Worm (Caenorhabditis elegans) whole organism, young adult: ENCODE results near the gene C31E10.5.
A peak's percentile ranks its signal among the peaks of the same experiment; 100 is the strongest.

Source experiments
- B0019.2 ChIP-seq: fragments of 200-800 bp; sonication (Bioruptor generic); conservative IDR thresholded peaks from 2 replicates; pipeline ENCODE4 v1.3.6; 2022; ENCODE audit warnings: missing genetic modification reagents, missing genetic modification characterization, missing compliant biosample characterization
- B0035.1 ChIP-seq: sonication (generic microtip); optimal IDR thresholded peaks from 2 replicates; lab custom pipeline; 2016; ENCODE audit warnings: missing genetic modification characterization, mild to moderate bottlenecking, missing compliant biosample characterization, missing genotype, missing genetic modification reagents
- B0261.1 ChIP-seq: sonication (generic microtip); optimal IDR thresholded peaks from 2 replicates; lab custom pipeline; 2016; ENCODE audit warnings: mild to moderate bottlenecking, missing genetic modification characterization, moderate library complexity, missing compliant biosample characterization
- B0336.3 ChIP-seq: fragments of 200-800 bp; sonication (Bioruptor generic); IDR thresholded peaks from 2 replicates; pipeline ENCODE4 v1.3.6; 2022; ENCODE audit warnings: missing genetic modification characterization, missing compliant biosample characterization
- C06A6.2 ChIP-seq: fragments of 200-800 bp; sonication (Bioruptor generic); conservative IDR thresholded peaks from 2 replicates; pipeline ENCODE4 v1.3.6; 2022; ENCODE audit warnings: missing genetic modification characterization, missing compliant biosample characterization
- F22D6.2 ChIP-seq: sonication (generic microtip); optimal IDR thresholded peaks from 2 replicates; lab custom pipeline; 2016; ENCODE audit warnings: mild to moderate bottlenecking, missing genetic modification characterization, missing compliant biosample characterization
- F39B2.1 ChIP-seq: fragments of 200-800 bp; sonication (Bioruptor generic); IDR thresholded peaks from 2 replicates; pipeline ENCODE4 v1.3.6; 2022; ENCODE audit warnings: missing genetic modification reagents, missing genetic modification characterization, missing compliant biosample characterization
- F49E8.2 ChIP-seq: sonication (generic microtip); optimal IDR thresholded peaks from 3 replicates; lab custom pipeline; 2017; ENCODE audit warnings: missing genetic modification characterization, mild to moderate bottlenecking, missing compliant biosample characterization, antibody characterized with exemption, moderate library complexity; ENCODE audit not compliant: insufficient read depth
- F52B5.7 ChIP-seq: sonication (generic microtip); optimal IDR thresholded peaks from 2 replicates; lab custom pipeline; 2016; ENCODE audit warnings: mild to moderate bottlenecking, missing genetic modification characterization, missing compliant biosample characterization
- F57C9.4 ChIP-seq: sonication (generic microtip); optimal IDR thresholded peaks from 2 replicates; lab custom pipeline; 2017; ENCODE audit warnings: mild to moderate bottlenecking, missing genetic modification characterization, missing compliant biosample characterization
- T07F8.4 ChIP-seq: sonication (generic microtip); optimal IDR thresholded peaks from 2 replicates; lab custom pipeline; 2016; ENCODE audit warnings: mild to moderate bottlenecking, missing genetic modification characterization, moderate library complexity, missing compliant biosample characterization
- T26A5.8 ChIP-seq: sonication (generic microtip); optimal IDR thresholded peaks from 2 replicates; lab custom pipeline; 2016; ENCODE audit warnings: missing genetic modification characterization, missing compliant biosample characterization
- Y56A3A.18 ChIP-seq: fragments of 200-800 bp; sonication (Bioruptor generic); IDR thresholded peaks from 2 replicates; pipeline ENCODE4 v1.3.6; 2022; ENCODE audit warnings: missing genetic modification reagents, missing genetic modification characterization, missing compliant biosample characterization
- Y67H2A.10 ChIP-seq: fragments of 200-800 bp; sonication (Bioruptor generic); conservative IDR thresholded peaks from 2 replicates; pipeline ENCODE4 v1.3.6; 2022; ENCODE audit warnings: missing genetic modification reagents, missing genetic modification characterization, missing compliant biosample characterization
- Y95B8A.8 ChIP-seq: fragments of 200-800 bp; sonication (Bioruptor generic); IDR thresholded peaks from 2 replicates; pipeline ENCODE4 v1.3.6; 2022; ENCODE audit warnings: missing genetic modification reagents, missing genetic modification characterization, missing compliant biosample characterization
- ama-1 ChIP-seq, 3 experiments: fragments of 150-350 bp in 1 of 3; sonication (generic microtip) in 2 of 3; optimal IDR thresholded peaks; 2 replicates each; lab custom pipeline; 2014 to 2018; ENCODE audit warnings: missing biosample characterization in 2 of 3, missing genetic modification characterization in 2 of 3, missing genetic modification reagents in 2 of 3
- aptf-3 ChIP-seq: fragments of 200-800 bp; sonication (Bioruptor generic); IDR thresholded peaks from 2 replicates; pipeline ENCODE4 v1.3.6; 2022; ENCODE audit warnings: missing genetic modification characterization, missing compliant biosample characterization
- bed-2 ChIP-seq: fragments of 200-800 bp; sonication (Bioruptor generic); IDR thresholded peaks from 2 replicates; pipeline ENCODE4 v1.3.6; 2022; ENCODE audit warnings: missing genetic modification reagents, missing genetic modification characterization, missing compliant biosample characterization
- ceh-100 ChIP-seq: fragments of 200-800 bp; sonication (Bioruptor generic); IDR thresholded peaks from 2 replicates; pipeline ENCODE4 v1.3.6; 2022; ENCODE audit warnings: missing genetic modification reagents, missing genetic modification characterization, missing compliant biosample characterization
- ceh-58 ChIP-seq: fragments of 200-800 bp; sonication (Bioruptor generic); IDR thresholded peaks from 2 replicates; pipeline ENCODE4 v1.3.6; 2022; ENCODE audit warnings: missing genetic modification characterization, missing compliant biosample characterization
- ekl-4 ChIP-seq: fragments of 200-800 bp; sonication (Bioruptor generic); IDR thresholded peaks from 2 replicates; pipeline ENCODE4 v1.3.6; 2022; ENCODE audit warnings: missing genetic modification reagents, missing genetic modification characterization, missing compliant biosample characterization
- fkh-3 ChIP-seq: sonication (generic microtip); optimal IDR thresholded peaks from 2 replicates; lab custom pipeline; 2016; ENCODE audit warnings: mild to moderate bottlenecking, missing genetic modification characterization, missing compliant biosample characterization
- him-1 ChIP-seq: sonication (generic microtip); optimal IDR thresholded peaks from 2 replicates; lab custom pipeline; 2016; ENCODE audit warnings: missing genotype, missing genetic modification reagents, missing genetic modification characterization, missing compliant biosample characterization
- hlh-26 ChIP-seq: fragments of 200-800 bp; sonication (Bioruptor generic); conservative IDR thresholded peaks from 2 replicates; pipeline ENCODE4 v1.3.6; 2022; ENCODE audit warnings: missing genetic modification reagents, missing genetic modification characterization, missing compliant biosample characterization
- hmg-1.2 ChIP-seq: fragments of 200-800 bp; sonication (Bioruptor generic); IDR thresholded peaks from 2 replicates; pipeline ENCODE4 v1.3.6; 2022; ENCODE audit warnings: missing genetic modification reagents, missing genetic modification characterization, missing compliant biosample characterization
- lag-1 ChIP-seq: fragments of 200-800 bp; sonication (Bioruptor generic); IDR thresholded peaks from 2 replicates; pipeline ENCODE4 v1.3.6; 2022; ENCODE audit warnings: missing genetic modification reagents, missing genetic modification characterization, missing compliant biosample characterization
- let-607 ChIP-seq, 2 experiments: fragments of 200-800 bp in 1 of 2; sonication (Bioruptor generic) in 1 of 2; sonication (generic microtip) in 1 of 2; optimal IDR thresholded peaks; 2 replicates each; lab custom pipeline; 2016 to 2018; ENCODE audit warnings: mild to moderate bottlenecking in 2 of 2, missing compliant biosample characterization in 2 of 2, missing genetic modification characterization in 2 of 2, moderate library complexity in 2 of 2, missing genotype in 1 of 2
- lin-26 ChIP-seq: fragments of 200-800 bp; sonication (Bioruptor generic); IDR thresholded peaks from 2 replicates; pipeline ENCODE4 v1.3.6; 2022; ENCODE audit warnings: missing genetic modification reagents, missing genetic modification characterization, missing compliant biosample characterization
- madf-6 ChIP-seq: fragments of 200-800 bp; sonication (Bioruptor generic); IDR thresholded peaks from 2 replicates; pipeline ENCODE4 v1.3.6; 2022; ENCODE audit warnings: missing genetic modification reagents, missing genetic modification characterization, missing compliant biosample characterization
- mes-4 ChIP-seq: sonication (generic microtip); optimal IDR thresholded peaks from 2 replicates; lab custom pipeline; 2016; ENCODE audit warnings: missing genotype, missing genetic modification characterization, missing compliant biosample characterization
- nfya-1 ChIP-seq: sonication (generic microtip); optimal IDR thresholded peaks from 2 replicates; lab custom pipeline; 2017; ENCODE audit warnings: antibody characterized with exemption, missing compliant biosample characterization, missing genetic modification characterization, borderline replicate concordance; ENCODE audit not compliant: insufficient read depth
- nfya-2 ChIP-seq: fragments of 200-800 bp; sonication (Bioruptor generic); IDR thresholded peaks from 2 replicates; pipeline ENCODE4 v1.3.6; 2022; ENCODE audit warnings: missing genetic modification reagents, missing genetic modification characterization, missing compliant biosample characterization
- nhr-27 ChIP-seq: fragments of 200-800 bp; sonication (Bioruptor generic); optimal IDR thresholded peaks from 2 replicates; lab custom pipeline; 2018; ENCODE audit warnings: mild to moderate bottlenecking, missing genetic modification characterization, moderate library complexity, missing compliant biosample characterization
- pbrm-1 ChIP-seq: fragments of 200-800 bp; sonication (Bioruptor generic); IDR thresholded peaks from 2 replicates; pipeline ENCODE4 v1.3.6; 2022; ENCODE audit warnings: missing genetic modification reagents, missing genetic modification characterization, missing compliant biosample characterization
- rec-8 ChIP-seq, 2 experiments: sonication (generic microtip); optimal IDR thresholded peaks; 2 replicates each; lab custom pipeline; 2016; ENCODE audit warnings: mild to moderate bottlenecking in 2 of 2, missing genetic modification characterization in 2 of 2, missing genetic modification reagents in 2 of 2, missing genotype in 2 of 2, missing biosample characterization in 1 of 2, missing compliant biosample characterization in 1 of 2, moderate library complexity in 1 of 2
- snpc-1.1 ChIP-seq: sonication (generic microtip); optimal IDR thresholded peaks from 2 replicates; lab custom pipeline; 2017; ENCODE audit warnings: missing genetic modification characterization, mild to moderate bottlenecking, missing compliant biosample characterization, antibody characterized with exemption, moderate library complexity, missing genotype, missing genetic modification reagents; ENCODE audit not compliant: insufficient read depth
- snpc-3.4 ChIP-seq: sonication (generic microtip); optimal IDR thresholded peaks from 2 replicates; lab custom pipeline; 2017; ENCODE audit warnings: missing genetic modification characterization, mild to moderate bottlenecking, missing compliant biosample characterization, antibody characterized with exemption, moderate library complexity, missing genotype, missing genetic modification reagents
- snpc-4 ChIP-seq, 5 experiments: fragments of 150-350 bp in 1 of 5; sonication (generic microtip) in 4 of 5; optimal IDR thresholded peaks; 2 replicates each; lab custom pipeline; 2014 to 2018; ENCODE audit warnings: missing genetic modification characterization in 5 of 5, missing biosample characterization in 3 of 5, antibody characterized with exemption in 2 of 5, mild to moderate bottlenecking in 2 of 5, missing compliant biosample characterization in 2 of 5, missing genotype in 2 of 5, moderate library complexity in 2 of 5, missing genetic modification reagents in 1 of 5
- xnd-1 ChIP-seq: sonication (generic microtip); optimal IDR thresholded peaks from 2 replicates; lab custom pipeline; 2016; ENCODE audit warnings: missing genotype, missing genetic modification reagents, missing genetic modification characterization, missing compliant biosample characterization
- zfh-2 ChIP-seq: fragments of 200-800 bp; sonication (Bioruptor generic); conservative IDR thresholded peaks from 2 replicates; pipeline ENCODE4 v1.3.6; 2022; ENCODE audit warnings: missing genetic modification reagents, missing genetic modification characterization, missing compliant biosample characterization
- ztf-22 ChIP-seq: fragments of 200-800 bp; sonication (Bioruptor generic); optimal IDR thresholded peaks from 2 replicates; lab custom pipeline; 2018; ENCODE audit warnings: mild to moderate bottlenecking, missing genetic modification characterization, moderate library complexity, missing compliant biosample characterization
- ztf-25 ChIP-seq: fragments of 200-800 bp; sonication (Bioruptor generic); IDR thresholded peaks from 2 replicates; pipeline ENCODE4 v1.3.6; 2022; ENCODE audit warnings: missing genetic modification reagents, missing genetic modification characterization, missing compliant biosample characterization

Gene C31E10.5

ce11 chrX:13948167-13948566, 47.5 kb downstream of the C31E10.5 start:
- TF ChIP-seq F52B5.7 (tag; lab: Kevin White, UChicago) (no peak), B0336.3 (GFP tag; lab: Robert Waterston, UW) (no peak), lag-1 (GFP tag; lab: Robert Waterston, UW) (0 out of 2 replicates have a peak, but pooled peaks have one; percentile 33), hmg-1.2 (GFP tag; lab: Robert Waterston, UW) (peak; percentile 9; the same call in 1 of the 2 replicates), pbrm-1 (GFP tag; lab: Robert Waterston, UW) (0 out of 2 replicates have a peak, but pooled peaks have one; percentile 17)

- TF ChIP-seq Y95B8A.8 (GFP tag; lab: Robert Waterston, UW) (no peak), ceh-58 (GFP tag; lab: Robert Waterston, UW) (no peak), bed-2 (GFP tag; lab: Robert Waterston, UW) (no peak), C06A6.2 (GFP tag; lab: Robert Waterston, UW) (no peak), ztf-22 (GFP tag; lab: Kevin White, UChicago) (no peak), F57C9.4 (tag; lab: Kevin White, UChicago) (no peak), xnd-1 (tag; lab: Kevin White, UChicago) (no peak), B0019.2 (GFP tag; lab: Robert Waterston, UW) (no peak), ztf-25 (0 out of 2 replicates have a peak, but pooled peaks have one; percentile 6), F22D6.2 (tag; lab: Kevin White, UChicago) (no peak), snpc-4 (GFP tag; optimal IDR thresholded peaks at IDR 0.05; lab: Kevin White, UChicago) (peak; percentile 71), snpc-4 (tag; optimal IDR thresholded peaks at IDR 0.05; lab: Kevin White, UChicago) (peak in 3 of 4 experiments; percentile 67 to 96 (median 94)), mes-4 (tag; lab: Kevin White, UChicago) (no peak), B0035.1 (tag; lab: Kevin White, UChicago) (no peak), Y56A3A.18 (GFP tag; lab: Robert Waterston, UW) (0 out of 2 replicates have a peak, but pooled peaks have one; percentile 31), rec-8 (tag; optimal IDR thresholded peaks at IDR 0.05; lab: Kevin White, UChicago) (no peak), Y67H2A.10 (GFP tag; lab: Robert Waterston, UW) (no peak), nfya-2 (no peak), F52B5.7 (tag; lab: Kevin White, UChicago) (no peak), T26A5.8 (tag; lab: Kevin White, UChicago) (no peak), zfh-2 (GFP tag; lab: Robert Waterston, UW) (no peak), hmg-1.2 (GFP tag; lab: Robert Waterston, UW) (0 out of 2 replicates have a peak, but pooled peaks have one; percentile 18), fkh-3 (no peak), T07F8.4 (tag; lab: Kevin White, UChicago) (no peak), snpc-3.4 (tag; lab: Kevin White, UChicago) (peak; percentile 50), aptf-3 (GFP tag; lab: Robert Waterston, UW) (no peak), F49E8.2 (tag; lab: Kevin White, UChicago) (no peak), nhr-27 (tag; lab: Kevin White, UChicago) (no peak), lin-26 (GFP tag; lab: Robert Waterston, UW) (no peak), nfya-1 (tag; lab: Kevin White, UChicago) (no peak), hlh-26 (GFP tag; lab: Robert Waterston, UW) (no peak), ceh-100 (GFP tag; lab: Robert Waterston, UW) (no peak), F39B2.1 (GFP tag; lab: Robert Waterston, UW) (0 out of 2 replicates have a peak, but pooled peaks have one; percentile 41), snpc-1.1 (peak; percentile 64), let-607 (tag; optimal IDR thresholded peaks at IDR 0.05; lab: Kevin White, UChicago) (no peak), madf-6 (GFP tag; lab: Robert Waterston, UW) (no peak), ama-1 (optimal IDR thresholded peaks at IDR 0.05; lab: Kevin White, UChicago) (no peak), ama-1 (GFP tag; optimal IDR thresholded peaks at IDR 0.05; lab: Kevin White, UChicago) (no peak), B0261.1 (no peak), ekl-4 (GFP tag; lab: Robert Waterston, UW) (no peak), him-1 (no peak)
Observed at ce11 chrX:13946693-13947583, 48.7 kb downstream of the C31E10.5 start.
